Worm (Caenorhabditis elegans) whole organism, late embryonic: ENCODE measurements around the gene nhr-268.

Experiments used
- K02D7.2 ChIP-seq: sonication (generic microtip); optimal IDR thresholded peaks from 2 replicates; lab custom pipeline; 2017; ENCODE audit warnings: mild to moderate bottlenecking, missing genetic modification characterization, missing compliant biosample characterization
- T23F11.4 ChIP-seq: fragments of 200-800 bp; sonication (Bioruptor generic); optimal IDR thresholded peaks from 2 replicates; lab custom pipeline; 2018; ENCODE audit warnings: mild to moderate bottlenecking, missing genetic modification characterization, missing compliant biosample characterization
- ceh-14 ChIP-seq: sonication (generic microtip); optimal IDR thresholded peaks from 2 replicates; lab custom pipeline; 2016; ENCODE audit warnings: missing genotype, missing genetic modification characterization, missing compliant biosample characterization
- pha-4 ChIP-seq: fragments of 150-350 bp; optimal IDR thresholded peaks from 2 replicates; lab custom pipeline; 2018; ENCODE audit warnings: missing biosample characterization, missing genetic modification reagents, missing genetic modification characterization
- sox-4 ChIP-seq: sonication (generic microtip); optimal IDR thresholded peaks from 2 replicates; lab custom pipeline; 2017; ENCODE audit warnings: mild to moderate bottlenecking, missing genetic modification characterization, inconsistent platforms, missing compliant biosample characterization
- ztf-16 ChIP-seq: sonication (generic microtip); optimal IDR thresholded peaks from 2 replicates; lab custom pipeline; 2017; ENCODE audit warnings: missing genetic modification characterization, missing compliant biosample characterization

DNA sequence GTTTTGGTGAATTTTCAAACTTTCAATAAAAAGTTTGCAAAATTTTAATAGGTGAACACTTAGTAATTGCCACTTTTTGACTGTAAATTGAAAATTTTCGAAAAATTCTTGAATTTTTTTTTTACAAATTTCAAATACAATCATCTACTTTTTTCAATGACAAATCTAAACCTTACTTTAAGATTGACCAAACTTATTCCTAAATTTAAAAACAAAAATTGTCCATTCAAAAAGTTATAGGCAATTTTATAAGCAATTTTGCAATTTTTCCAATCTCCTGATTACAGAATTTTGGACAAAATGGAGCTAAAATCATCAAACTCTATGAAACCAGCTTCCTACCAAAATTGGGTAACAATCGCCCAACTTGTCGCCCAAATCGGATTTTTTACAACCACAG lies 45.5 kb upstream of the nhr-268 start, which contains the start of gene str-23:
- TF ChIP-seq T23F11.4 (GFP tag; lab: Kevin White, UChicago) (no peak), pha-4 (tag; lab: Kevin White, UChicago) (no peak), ztf-16 (tag; lab: Kevin White, UChicago) (no peak), K02D7.2 (tag; lab: Kevin White, UChicago) (no peak), ceh-14 (tag; lab: Kevin White, UChicago) (no peak), sox-4 (no peak)
